Worm (Caenorhabditis elegans): ENCODE data around the gene R11A8.1.
A peak's percentile ranks its signal among the peaks of the same experiment; 100 is the strongest.

The R11A8.1 gene

ce11 chrIV:10394858-10395257 is 37.9 kb upstream of the R11A8.1 start, which contains the start of gene R10H10.4:
Gene R10H10.4, minus strand, starts transcription at chrIV:10394958.
- TF ChIP-seq hlh-12 (tag; optimal IDR thresholded peaks at IDR 0.05): no peak
- TF ChIP-seq lag-1 (GFP tag; IDR thresholded peaks at IDR 0.05): no peak
- no peak for TF ChIP-seq tbx-9 (tag; optimal IDR thresholded peaks at IDR 0.05; ENCODE audit: borderline replicate concordance)
- no peak for TF ChIP-seq tlf-1 (GFP tag; optimal IDR thresholded peaks at IDR 0.05)
- no peak for TF ChIP-seq sea-2 (GFP tag; IDR thresholded peaks at IDR 0.05)
- no peak for TF ChIP-seq mes-4 (tag; optimal IDR thresholded peaks at IDR 0.05)
- TF ChIP-seq ZK185.1 (tag; optimal IDR thresholded peaks at IDR 0.05; ENCODE audit: poor library complexity, severe bottlenecking): no peak
- TF ChIP-seq F23B12.7 (tag; optimal IDR thresholded peaks at IDR 0.05; ENCODE audit: insufficient read depth): no peak
- TF ChIP-seq madf-8 (GFP tag; conservative IDR thresholded peaks at IDR 0.05): no peak
- TF ChIP-seq ztf-18 (tag; optimal IDR thresholded peaks at IDR 0.05): no peak
- no peak for TF ChIP-seq hmg-20 (GFP tag; IDR thresholded peaks at IDR 0.05)
- TF ChIP-seq dox-1 (GFP tag; IDR thresholded peaks at IDR 0.05): no peak

ce11 chrIV:10391827-10392226 is 34.9 kb upstream of the R11A8.1 start, which contains the start of gene spe-26:
Gene spe-26, minus strand, starts transcription at chrIV:10391927.
- no peak for TF ChIP-seq lin-26 (GFP tag; IDR thresholded peaks at IDR 0.05)
- TF ChIP-seq F52B5.7 (tag; optimal IDR thresholded peaks at IDR 0.05): no peak
- no peak for TF ChIP-seq chd-7 (tag; optimal IDR thresholded peaks at IDR 0.05)
- no peak for TF ChIP-seq lir-1 (GFP tag; conservative IDR thresholded peaks at IDR 0.05)
- TF ChIP-seq let-607 (tag; optimal IDR thresholded peaks at IDR 0.05): no peak
- TF ChIP-seq F10E7.11 (tag; optimal IDR thresholded peaks at IDR 0.05): no peak
- TF ChIP-seq sea-2 (GFP tag; IDR thresholded peaks at IDR 0.05): no peak
- TF ChIP-seq ztf-22 (GFP tag; optimal IDR thresholded peaks at IDR 0.05): no peak
- no peak for TF ChIP-seq ceh-40 (GFP tag; IDR thresholded peaks at IDR 0.05)
- no peak for TF ChIP-seq F57C9.4 (tag; optimal IDR thresholded peaks at IDR 0.05)
- TF ChIP-seq tlf-1 (GFP tag; optimal IDR thresholded peaks at IDR 0.05): no peak
- TF ChIP-seq egl-18 (GFP tag; IDR thresholded peaks at IDR 0.05): no peak

- TF ChIP-seq sptf-2 (GFP tag; optimal IDR thresholded peaks at IDR 0.05) (no peak), Y53G8AR.9 (GFP tag; conservative IDR thresholded peaks at IDR 0.05) (no peak), pbrm-1 (GFP tag; IDR thresholded peaks at IDR 0.05) (no peak), egl-44 (GFP tag; IDR thresholded peaks at IDR 0.05) (no peak), him-1 (tag; optimal IDR thresholded peaks at IDR 0.05) (peak; percentile 53), F52B5.7 (tag; optimal IDR thresholded peaks at IDR 0.05) (no peak), hmg-20 (GFP tag; IDR thresholded peaks at IDR 0.05) (no peak), nfya-2 (GFP tag; IDR thresholded peaks at IDR 0.05) (no peak), cebp-1 (GFP tag; IDR thresholded peaks at IDR 0.05) (0 out of 2 replicates have a peak, but pooled peaks have one; percentile 17), cebp-1 (tag; optimal IDR thresholded peaks at IDR 0.05) (no peak), nhr-80 (tag; optimal IDR thresholded peaks at IDR 0.05) (peak; percentile 71), ztf-26 (tag; optimal IDR thresholded peaks at IDR 0.05) (no peak)
Observed at ce11 chrIV:10388263-10388662, 31.3 kb upstream of the R11A8.1 start, which contains the start of gene R10H10.3. Gene R10H10.3, plus strand, starts transcription at chrIV:10388505.

- TF ChIP-seq unc-62 (GFP tag; optimal IDR thresholded peaks at IDR 0.05) (no peak), ama-1 (optimal IDR thresholded peaks at IDR 0.05) (no peak), ama-1 (GFP tag; optimal IDR thresholded peaks at IDR 0.05) (peak in 1 of 2 experiments; percentile 41), ekl-4 (GFP tag; IDR thresholded peaks at IDR 0.05) (peak; percentile 45), unc-130 (GFP tag; optimal IDR thresholded peaks at IDR 0.05) (no peak), D2030.7 (GFP tag; IDR thresholded peaks at IDR 0.05) (no peak), hsf-1 (GFP tag; IDR thresholded peaks at IDR 0.05) (0 out of 2 replicates have a peak, but pooled peaks have one; percentile 11), madf-6 (GFP tag; IDR thresholded peaks at IDR 0.05) (peak; percentile 41; the same call in 1 of the 2 replicates), B0336.3 (GFP tag; IDR thresholded peaks at IDR 0.05) (peak; percentile 29; the same call in 1 of the 2 replicates)
Observed at ce11 chrIV:10387113-10387512, 30.1 kb upstream of the R11A8.1 start, which contains the start of gene nfu-1. Gene nfu-1, plus strand, starts transcription at chrIV:10387413.
